Worm (Caenorhabditis elegans) whole organism, midembryonic: Measurements from ENCODE around the gene R03H10.11.
"Not testable (repeated sequence)": the region's sequence is repeated elsewhere in the genome, so short reads cannot be mapped to it uniquely, and the experiment has no call there.

Experiments used
- T22C8.4 ChIP-seq: fragments of 200-800 bp; sonication (Bioruptor generic); IDR thresholded peaks from 2 replicates; pipeline ENCODE4 v1.3.6; 2022; ENCODE audit warnings: missing genetic modification characterization, missing compliant biosample characterization
- cog-1 ChIP-seq: sonication (generic microtip); optimal IDR thresholded peaks from 2 replicates; lab custom pipeline; 2016; ENCODE audit warnings: missing genetic modification characterization, missing compliant biosample characterization
- flt-1 ChIP-seq: fragments of 200-800 bp; sonication (Bioruptor generic); IDR thresholded peaks from 2 replicates; pipeline ENCODE4 v1.3.6; 2022; ENCODE audit warnings: missing genetic modification characterization, missing compliant biosample characterization
- klf-2 ChIP-seq: fragments of 200-800 bp; sonication (Bioruptor generic); conservative IDR thresholded peaks from 2 replicates; pipeline ENCODE4 v1.3.6; 2022; ENCODE audit warnings: missing genetic modification reagents, missing genetic modification characterization, missing compliant biosample characterization
- med-1 ChIP-seq: sonication (generic microtip); optimal IDR thresholded peaks from 2 replicates; lab custom pipeline; 2017; ENCODE audit warnings: missing genetic modification characterization, mild to moderate bottlenecking, missing compliant biosample characterization, antibody characterized with exemption, missing genetic modification reagents; ENCODE audit not compliant: insufficient read depth
- ref-1 ChIP-seq: fragments of 200-800 bp; sonication (Bioruptor generic); conservative IDR thresholded peaks from 2 replicates; pipeline ENCODE4 v1.3.6; 2022; ENCODE audit warnings: missing genetic modification reagents, missing genetic modification characterization, missing compliant biosample characterization
- tab-1 ChIP-seq: fragments of 200-800 bp; sonication (Bioruptor generic); IDR thresholded peaks from 2 replicates; pipeline ENCODE4 v1.3.6; 2022; ENCODE audit warnings: missing genetic modification characterization, missing compliant biosample characterization
- ztf-23 ChIP-seq: fragments of 200-800 bp; sonication (Bioruptor generic); IDR thresholded peaks from 2 replicates; pipeline ENCODE4 v1.3.6; 2022; ENCODE audit warnings: missing genetic modification reagents, missing genetic modification characterization, missing compliant biosample characterization
- ztf-29 ChIP-seq: fragments of 200-800 bp; sonication (Bioruptor generic); IDR thresholded peaks from 2 replicates; pipeline ENCODE4 v1.3.6; 2022; ENCODE audit warnings: missing genetic modification reagents, missing genetic modification characterization, missing compliant biosample characterization

The R03H10.11 gene

ce11 chrII:4157817-4158216 lies 24.6 kb upstream of the R03H10.11 start:
- TF ChIP-seq med-1 (GFP tag; lab: Kevin White, UChicago) (no peak), klf-2 (GFP tag; lab: Robert Waterston, UW) (no peak), ztf-23 (GFP tag; lab: Robert Waterston, UW) (no peak), cog-1 (tag; lab: Kevin White, UChicago) (no peak), tab-1 (GFP tag; lab: Robert Waterston, UW) (no peak), ztf-29 (GFP tag; lab: Robert Waterston, UW) (no peak), flt-1 (GFP tag; lab: Robert Waterston, UW) (no peak), T22C8.4 (GFP tag; lab: Robert Waterston, UW) (no peak), ref-1 (GFP tag; lab: Robert Waterston, UW) (no peak)

- TF ChIP-seq ref-1 (GFP tag; lab: Robert Waterston, UW) (no peak), T22C8.4 (GFP tag; lab: Robert Waterston, UW) (no peak), flt-1 (GFP tag; lab: Robert Waterston, UW) (no peak), ztf-23 (GFP tag; lab: Robert Waterston, UW) (no peak), klf-2 (GFP tag; lab: Robert Waterston, UW) (no peak), cog-1 (tag; lab: Kevin White, UChicago) (no peak), tab-1 (GFP tag; lab: Robert Waterston, UW) (no peak), ztf-29 (GFP tag; lab: Robert Waterston, UW) (no peak), med-1 (GFP tag; lab: Kevin White, UChicago) (no peak)
Measured at ce11 chrII:4159570-4159969, 22.9 kb upstream of the R03H10.11 start.

DNA sequence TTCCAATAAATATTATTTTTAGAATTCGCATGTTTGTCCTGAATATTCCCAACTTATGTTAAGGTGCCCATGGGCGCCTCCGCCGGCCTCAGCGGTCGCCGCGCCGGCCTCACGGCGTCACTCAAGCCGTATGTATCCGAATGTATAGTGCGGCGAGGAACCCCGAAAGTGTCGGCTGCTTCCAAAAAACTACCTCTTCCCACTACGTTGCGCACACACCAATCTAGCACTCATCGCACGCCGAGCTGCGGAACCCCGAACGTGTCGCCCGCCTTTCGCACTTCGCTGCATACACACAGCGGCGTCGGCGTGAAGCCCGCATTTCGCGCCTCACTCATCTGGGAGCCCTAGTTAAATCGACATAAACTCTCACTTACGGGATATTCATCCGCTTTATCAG lies 14.6 kb upstream of the R03H10.11 start:
- TF ChIP-seq klf-2 (GFP tag; lab: Robert Waterston, UW): no peak
- no peak for TF ChIP-seq ztf-23 (GFP tag; lab: Robert Waterston, UW)
- TF ChIP-seq T22C8.4 (GFP tag; lab: Robert Waterston, UW): no peak
- TF ChIP-seq ztf-29 (GFP tag; lab: Robert Waterston, UW): no peak
- TF ChIP-seq flt-1 (GFP tag; lab: Robert Waterston, UW): no peak
- no peak for TF ChIP-seq med-1 (GFP tag; lab: Kevin White, UChicago)
- no peak for TF ChIP-seq cog-1 (tag; lab: Kevin White, UChicago)
- TF ChIP-seq ref-1 (GFP tag; lab: Robert Waterston, UW): no peak
- TF ChIP-seq tab-1 (GFP tag; lab: Robert Waterston, UW): no peak

- not testable (repeated sequence) for TF ChIP-seq flt-1, ztf-23, tab-1 (GFP tag; lab: Robert Waterston, UW)
Measured at ce11 chrII:4168404-4168803, 14.1 kb upstream of the R03H10.11 start, which contains the start of gene R03H10.4. Gene R03H10.4, minus strand, starts transcription at chrII:4168504.

DNA sequence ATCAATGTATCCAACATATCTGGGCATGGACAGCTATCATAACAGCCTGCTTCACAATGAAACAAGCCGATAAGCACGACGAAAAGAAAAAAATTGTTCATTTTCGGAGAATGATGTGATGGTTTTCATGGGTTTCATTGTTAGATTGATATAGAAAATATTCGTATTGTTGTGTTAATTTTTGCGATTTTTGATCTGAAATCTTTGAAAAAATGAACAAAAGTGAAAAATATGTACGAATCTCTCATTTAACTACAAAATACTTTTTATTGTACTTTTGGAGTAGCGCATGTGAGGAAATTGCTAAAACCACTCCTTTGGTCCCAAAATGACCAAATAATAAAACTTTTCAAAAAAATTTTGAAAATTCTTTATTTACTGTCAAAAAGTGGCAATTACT lies 12.0 kb upstream of the R03H10.11 start, which contains the start of gene R03H10.5:
TSS of gene R03H10.5 (minus strand) at position 101 of the 400 bp plus-strand sequence.
- TF ChIP-seq cog-1 (tag; lab: Kevin White, UChicago) (no peak), flt-1 (GFP tag; lab: Robert Waterston, UW) (no peak), klf-2 (GFP tag; lab: Robert Waterston, UW) (no peak), ztf-29 (GFP tag; lab: Robert Waterston, UW) (no peak), med-1 (GFP tag; lab: Kevin White, UChicago) (no peak), ztf-23 (GFP tag; lab: Robert Waterston, UW) (no peak), T22C8.4 (GFP tag; lab: Robert Waterston, UW) (no peak), ref-1 (GFP tag; lab: Robert Waterston, UW) (no peak), tab-1 (GFP tag; lab: Robert Waterston, UW) (no peak)

ce11 chrII:4173398-4173797 lies 9.1 kb upstream of the R03H10.11 start, which contains the start of gene R03H10.6:
Gene R03H10.6, minus strand, starts transcription at chrII:4173498.
- TF ChIP-seq ref-1 (GFP tag; lab: Robert Waterston, UW) (no peak), cog-1 (tag; lab: Kevin White, UChicago) (no peak), ztf-23 (GFP tag; lab: Robert Waterston, UW) (no peak), flt-1 (GFP tag; lab: Robert Waterston, UW) (no peak), med-1 (GFP tag; lab: Kevin White, UChicago) (no peak), T22C8.4 (GFP tag; lab: Robert Waterston, UW) (no peak), ztf-29 (GFP tag; lab: Robert Waterston, UW) (no peak), tab-1 (GFP tag; lab: Robert Waterston, UW) (no peak), klf-2 (GFP tag; lab: Robert Waterston, UW) (no peak)

- TF ChIP-seq ztf-23 (GFP tag; lab: Robert Waterston, UW) (no peak), ref-1 (GFP tag; lab: Robert Waterston, UW) (no peak), T22C8.4 (GFP tag; lab: Robert Waterston, UW) (no peak), cog-1 (tag; lab: Kevin White, UChicago) (no peak), med-1 (GFP tag; lab: Kevin White, UChicago) (no peak), flt-1 (GFP tag; lab: Robert Waterston, UW) (no peak), tab-1 (GFP tag; lab: Robert Waterston, UW) (no peak), ztf-29 (GFP tag; lab: Robert Waterston, UW) (no peak), klf-2 (GFP tag; lab: Robert Waterston, UW) (no peak)
Measured at ce11 chrII:4173842-4174241, 8.6 kb upstream of the R03H10.11 start.

DNA sequence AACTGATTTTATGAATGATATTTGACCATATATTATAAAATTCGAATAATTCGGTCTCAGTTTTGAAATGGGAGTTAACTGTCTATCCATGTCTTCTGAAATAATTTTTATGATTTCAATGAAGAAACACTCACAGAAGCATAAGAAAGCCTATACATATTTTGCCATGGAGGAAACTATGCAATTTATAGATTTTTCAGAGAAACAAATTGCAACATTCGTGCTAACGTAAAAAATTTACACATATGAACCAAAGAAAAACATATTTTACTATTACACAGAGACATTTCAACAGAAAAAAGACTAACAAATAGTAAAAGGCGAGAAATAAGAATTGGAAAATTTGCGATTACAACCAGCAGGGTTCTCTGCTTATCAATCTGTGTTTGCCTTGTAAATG lies 3.6 kb upstream of the R03H10.11 start, which contains the start of gene R03H10.7:
TSS of gene R03H10.7 (minus strand) at position 101 of the 400 bp plus-strand sequence.
- TF ChIP-seq tab-1 (GFP tag; lab: Robert Waterston, UW): no peak
- TF ChIP-seq klf-2 (GFP tag; lab: Robert Waterston, UW): no peak
- TF ChIP-seq T22C8.4 (GFP tag; lab: Robert Waterston, UW): no peak
- TF ChIP-seq flt-1 (GFP tag; lab: Robert Waterston, UW): no peak
- TF ChIP-seq ztf-23 (GFP tag; lab: Robert Waterston, UW): no peak
- TF ChIP-seq med-1 (GFP tag; lab: Kevin White, UChicago): no peak
- no peak for TF ChIP-seq ztf-29 (GFP tag; lab: Robert Waterston, UW)
- no peak for TF ChIP-seq cog-1 (tag; lab: Kevin White, UChicago)
- TF ChIP-seq ref-1 (GFP tag; lab: Robert Waterston, UW): no peak
